Worm (Caenorhabditis elegans) whole organism, young adult: ENCODE measurements around the gene T25E12.6.

Experiments used
- Y53G8AR.9 ChIP-seq: fragments of 200-800 bp; sonication (Bioruptor generic); conservative IDR thresholded peaks from 2 replicates; pipeline ENCODE4 v1.3.6; 2022; ENCODE audit warnings: missing genetic modification reagents, missing genetic modification characterization, missing compliant biosample characterization
- Y56A3A.18 ChIP-seq: fragments of 200-800 bp; sonication (Bioruptor generic); IDR thresholded peaks from 2 replicates; pipeline ENCODE4 v1.3.6; 2022; ENCODE audit warnings: missing genetic modification reagents, missing genetic modification characterization, missing compliant biosample characterization
- akir-1 ChIP-seq: fragments of 200-800 bp; sonication (Bioruptor generic); optimal IDR thresholded peaks from 2 replicates; lab custom pipeline; 2018; ENCODE audit warnings: mild to moderate bottlenecking, missing genetic modification characterization, moderate library complexity, missing compliant biosample characterization
- nhr-27 ChIP-seq: fragments of 200-800 bp; sonication (Bioruptor generic); optimal IDR thresholded peaks from 2 replicates; lab custom pipeline; 2018; ENCODE audit warnings: mild to moderate bottlenecking, missing genetic modification characterization, moderate library complexity, missing compliant biosample characterization
- tbp1 ChIP-seq: fragments of 200-800 bp; sonication (Bioruptor generic); optimal IDR thresholded peaks from 2 replicates; lab custom pipeline; 2018; ENCODE audit warnings: mild to moderate bottlenecking, missing genetic modification characterization, missing compliant biosample characterization

Gene T25E12.6

ce11 chrV:16794079-16794478 is 51.9 kb downstream of the T25E12.6 start:
- TF ChIP-seq Y56A3A.18 (GFP tag; lab: Robert Waterston, UW) (no peak), Y53G8AR.9 (no peak), nhr-27 (tag; lab: Kevin White, UChicago) (no peak), tbp1 (no peak), akir-1 (GFP tag; lab: Kevin White, UChicago) (no peak)
